Worm (Caenorhabditis elegans) whole organism, late embryonic: Measurements from ENCODE around the gene lgc-17.

Source experiments
- C08G9.2 ChIP-seq: sonication (generic microtip); optimal IDR thresholded peaks from 2 replicates; lab custom pipeline; 2016; ENCODE audit warnings: mild to moderate bottlenecking, missing genetic modification characterization, moderate library complexity, missing compliant biosample characterization
- ama-1 ChIP-seq: fragments of 150-350 bp; optimal IDR thresholded peaks from 2 replicates; lab custom pipeline; 2014
- elt-4 ChIP-seq: sonication (generic microtip); optimal IDR thresholded peaks from 2 replicates; lab custom pipeline; 2016; ENCODE audit warnings: missing genetic modification characterization, missing compliant biosample characterization
- fkh-10 ChIP-seq: fragments of 150-350 bp; optimal IDR thresholded peaks from 2 replicates; lab custom pipeline; 2014; ENCODE audit warnings: missing biosample characterization, missing genetic modification reagents, missing genetic modification characterization
- hlh-15 ChIP-seq: sonication (generic microtip); optimal IDR thresholded peaks from 2 replicates; lab custom pipeline; 2016; ENCODE audit warnings: missing genetic modification characterization, missing compliant biosample characterization
- hlh-8 ChIP-seq: sonication (generic microtip); optimal IDR thresholded peaks from 2 replicates; lab custom pipeline; 2016; ENCODE audit warnings: missing genotype, missing genetic modification characterization, missing compliant biosample characterization
- nhr-11 ChIP-seq: fragments of 150-350 bp; optimal IDR thresholded peaks from 2 replicates; lab custom pipeline; 2014; ENCODE audit warnings: missing biosample characterization, missing genetic modification characterization
- pha-2 ChIP-seq: sonication (generic microtip); optimal IDR thresholded peaks from 2 replicates; lab custom pipeline; 2017; ENCODE audit warnings: mild to moderate bottlenecking, missing genetic modification characterization, missing compliant biosample characterization
- pqm-1 ChIP-seq: sonication (generic microtip); optimal IDR thresholded peaks from 2 replicates; lab custom pipeline; 2016; ENCODE audit warnings: missing genetic modification characterization, missing compliant biosample characterization
- sdc-2 ChIP-seq: sonication (generic microtip); optimal IDR thresholded peaks from 2 replicates; lab custom pipeline; 2016; ENCODE audit warnings: missing genotype, missing genetic modification characterization, missing compliant biosample characterization
- sox-2 ChIP-seq: fragments of 200-800 bp; sonication (Bioruptor generic); IDR thresholded peaks from 2 replicates; pipeline ENCODE4 v1.3.6; 2022; ENCODE audit warnings: missing genetic modification reagents, missing genetic modification characterization, missing compliant biosample characterization

- TF ChIP-seq hlh-8 (tag; lab: Kevin White, UChicago) = no peak
- no peak for TF ChIP-seq fkh-10 (GFP tag; lab: Kevin White, UChicago)
- TF ChIP-seq sdc-2 = no peak
- TF ChIP-seq pha-2 (tag; lab: Kevin White, UChicago) = no peak
- no peak for TF ChIP-seq ama-1
- TF ChIP-seq sox-2 (GFP tag; lab: Robert Waterston, UW) = no peak
- TF ChIP-seq pqm-1 (tag; lab: Kevin White, UChicago) = no peak
- TF ChIP-seq nhr-11 = no peak
- no peak for TF ChIP-seq hlh-15
- no peak for TF ChIP-seq elt-4
- TF ChIP-seq C08G9.2 = no peak
Observed at ce11 chrX:12164943-12165342, 43.6 kb downstream of the lgc-17 start.
